Worm (Caenorhabditis elegans): Measurements from ENCODE around the gene nhr-52.

The nhr-52 gene

ce11 chrV:15666718-15667117 is 10.6 kb upstream of the nhr-52 start:
- TF ChIP-seq F22D6.2 (tag; optimal IDR thresholded peaks at IDR 0.05) (no peak), atf-7 (tag; optimal IDR thresholded peaks at IDR 0.05) (peak; percentile 64), tbp1 (GFP tag; optimal IDR thresholded peaks at IDR 0.05) (peak; percentile 25), ztf-22 (GFP tag; optimal IDR thresholded peaks at IDR 0.05) (peak; percentile 46), dox-1 (GFP tag; IDR thresholded peaks at IDR 0.05) (0 out of 2 replicates have a peak, but pooled peaks have one; percentile 49), hmg-1.2 (GFP tag; IDR thresholded peaks at IDR 0.05) (no peak), B0019.2 (GFP tag; conservative IDR thresholded peaks at IDR 0.05) (no peak), mel-28 (tag; optimal IDR thresholded peaks at IDR 0.05; ENCODE audit: borderline replicate concordance) (no peak), aptf-2 (GFP tag; conservative IDR thresholded peaks at IDR 0.05) (no peak), pha-4 (tag; optimal IDR thresholded peaks at IDR 0.05) (peak; percentile 72), sea-2 (GFP tag; IDR thresholded peaks at IDR 0.05) (no peak), attf-6 (GFP tag; IDR thresholded peaks at IDR 0.05) (no peak), lir-1 (GFP tag; conservative IDR thresholded peaks at IDR 0.05) (0 out of 2 replicates have a peak, but pooled peaks have one; percentile 11), ceh-91 (GFP tag; IDR thresholded peaks at IDR 0.05) (no peak), madf-6 (GFP tag; IDR thresholded peaks at IDR 0.05) (no peak), snpc-1.3 (tag; optimal IDR thresholded peaks at IDR 0.05; ENCODE audit: insufficient read depth) (no peak), nhr-179 (tag; optimal IDR thresholded peaks at IDR 0.05) (no peak), rcor-1 (GFP tag; IDR thresholded peaks at IDR 0.05) (no peak), madf-3 (GFP tag; IDR thresholded peaks at IDR 0.05) (no peak), ama-1 (optimal IDR thresholded peaks at IDR 0.05) (no peak), ama-1 (GFP tag; optimal IDR thresholded peaks at IDR 0.05) (no peak), hmg-20 (GFP tag; IDR thresholded peaks at IDR 0.05) (no peak), cebp-1 (GFP tag; IDR thresholded peaks at IDR 0.05) (peak; percentile 47; the same call in 1 of the 2 replicates), cebp-1 (tag; optimal IDR thresholded peaks at IDR 0.05) (no peak), ztf-25 (GFP tag; IDR thresholded peaks at IDR 0.05) (no peak), nhr-80 (tag; optimal IDR thresholded peaks at IDR 0.05) (peak; percentile 96), Y79H2A.3 (GFP tag; conservative IDR thresholded peaks at IDR 0.05) (no peak), nfya-1 (tag; optimal IDR thresholded peaks at IDR 0.05; ENCODE audit: borderline replicate concordance, insufficient read depth) (no peak), hrde-1 (tag; optimal IDR thresholded peaks at IDR 0.05; ENCODE audit: borderline replicate concordance) (no peak), nfyb-1 (GFP tag; IDR thresholded peaks at IDR 0.05) (0 out of 2 replicates have a peak, but pooled peaks have one; percentile 11), let-526 (GFP tag; IDR thresholded peaks at IDR 0.05) (no peak), cebp-2 (GFP tag; IDR thresholded peaks at IDR 0.05) (no peak), sptf-2 (GFP tag; optimal IDR thresholded peaks at IDR 0.05) (no peak), B0336.3 (GFP tag; IDR thresholded peaks at IDR 0.05) (no peak), K12H6.12 (tag; optimal IDR thresholded peaks at IDR 0.05) (no peak), ceh-40 (GFP tag; IDR thresholded peaks at IDR 0.05) (no peak), him-1 (tag; optimal IDR thresholded peaks at IDR 0.05) (no peak), ekl-4 (GFP tag; IDR thresholded peaks at IDR 0.05) (no peak), let-607 (tag; optimal IDR thresholded peaks at IDR 0.05) (peak in 1 of 2 experiments; percentile 63), ets-4 (GFP tag; optimal IDR thresholded peaks at IDR 0.05) (no peak), sdz-38 (tag; optimal IDR thresholded peaks at IDR 0.05) (no peak), F49E8.2 (tag; optimal IDR thresholded peaks at IDR 0.05; ENCODE audit: insufficient read depth) (no peak), Y53G8AR.9 (GFP tag; conservative IDR thresholded peaks at IDR 0.05) (no peak), unc-62 (GFP tag; optimal IDR thresholded peaks at IDR 0.05) (peak; percentile 20), xnd-1 (tag; optimal IDR thresholded peaks at IDR 0.05) (no peak)
